Fruit fly (Drosophila melanogaster) whole organism, pupa: Measurements from ENCODE around the gene CG15597.

Experiments used
- CG14655 ChIP-seq: fragments of 200-800 bp; sonication (Bioruptor generic); optimal IDR thresholded peaks from 3 replicates; lab custom pipeline; 2017; ENCODE audit warnings: mild to moderate bottlenecking, missing biosample characterization, missing genetic modification reagents, missing genetic modification characterization
- CG15710 ChIP-seq: fragments of 200-800 bp; sonication (Bioruptor generic); optimal IDR thresholded peaks from 2 replicates; lab custom pipeline; 2018; ENCODE audit warnings: missing biosample characterization, mild to moderate bottlenecking, missing genetic modification characterization, moderate library complexity
- D1 ChIP-seq: fragments of 200-800 bp; sonication (Bioruptor generic); optimal IDR thresholded peaks from 2 replicates; lab custom pipeline; 2018; ENCODE audit warnings: missing biosample characterization, mild to moderate bottlenecking, missing genetic modification characterization, moderate library complexity
- Pif1B ChIP-seq: fragments of 200-800 bp; sonication (Bioruptor generic); optimal IDR thresholded peaks from 3 replicates; lab custom pipeline; 2016; ENCODE audit warnings: missing biosample characterization, missing genetic modification characterization
- Snoo ChIP-seq: fragments of 200-800 bp; sonication (Bioruptor generic); optimal IDR thresholded peaks from 3 replicates; lab custom pipeline; 2017; ENCODE audit warnings: missing biosample characterization, mild to moderate bottlenecking, missing genetic modification characterization, inconsistent platforms

DNA sequence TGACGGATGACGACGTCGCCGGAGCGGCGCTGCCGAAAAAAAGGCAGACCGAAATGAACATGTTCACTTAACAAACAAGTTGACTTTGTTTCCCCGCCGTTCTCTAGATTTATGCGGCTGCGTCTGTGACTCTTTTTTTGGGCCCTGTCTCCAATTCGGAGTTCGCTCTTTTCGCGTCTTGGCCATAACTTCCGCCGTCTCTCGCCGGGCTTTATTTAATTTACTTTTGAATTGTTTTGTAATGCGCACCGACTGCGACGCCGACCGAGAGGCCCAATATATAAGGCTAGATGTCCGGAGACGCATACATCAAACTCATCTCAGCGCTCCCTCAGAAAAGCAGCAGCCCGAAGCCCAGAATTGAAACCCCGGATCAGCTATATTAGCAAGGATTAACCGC, 13.8 kb upstream of the CG15597 start, which contains the start of gene Osi14:
- TF ChIP-seq CG14655 (GFP tag; lab: Kevin White, UChicago) (no peak), Snoo (tag; lab: Kevin White, UChicago) (no peak), Pif1B (GFP tag; lab: Kevin White, UChicago) (no peak), CG15710 (tag; lab: Kevin White, UChicago) (no peak), D1 (tag; lab: Kevin White, UChicago) (no peak)
